Fruit fly (Drosophila melanogaster): ENCODE measurements around the gene drm.

Gene drm

dm6 chr2L:3543062-3543461 is 4.0 kb downstream of the drm start:
- TF ChIP-seq CG8159 (tag; optimal IDR thresholded peaks at IDR 0.05): peak; percentile 6
- no peak for TF ChIP-seq CG12605 (GFP tag; IDR thresholded peaks at IDR 0.05)
- no peak for TF ChIP-seq Ets98B (GFP tag; IDR thresholded peaks at IDR 0.05)

dm6 chr2L:3545033-3545666 is 6.1 kb downstream of the drm start:
- no peak for TF ChIP-seq CG13204 (GFP tag; optimal IDR thresholded peaks at IDR 0.05)
- TF ChIP-seq fd96Ca (GFP tag; IDR thresholded peaks at IDR 0.05): peak; percentile 73; the same call in 2 of the 3 replicates
- peak; percentile 24; the same call in 1 of the 2 replicates for TF ChIP-seq Ets98B (GFP tag; IDR thresholded peaks at IDR 0.05)

dm6 chr2L:3547512-3547911 is 8.5 kb downstream of the drm start:
- no peak for TF ChIP-seq CG10348 (GFP tag; IDR thresholded peaks at IDR 0.05)
- no peak for TF ChIP-seq CG8301 (tag; optimal IDR thresholded peaks at IDR 0.05)
- TF ChIP-seq CG34367 (tag; optimal IDR thresholded peaks at IDR 0.05): no peak
- TF ChIP-seq CG14655 (GFP tag; optimal IDR thresholded peaks at IDR 0.05): no peak
- no peak for TF ChIP-seq CG15710 (tag; optimal IDR thresholded peaks at IDR 0.05)
- TF ChIP-seq CG8159 (tag; optimal IDR thresholded peaks at IDR 0.05): no peak
- TF ChIP-seq Snoo (tag; optimal IDR thresholded peaks at IDR 0.05): no peak
- TF ChIP-seq CG13204 (GFP tag; optimal IDR thresholded peaks at IDR 0.05): no peak
- TF ChIP-seq CG32121 (GFP tag; IDR thresholded peaks at IDR 0.05): no peak
- no peak for TF ChIP-seq CG9948 (tag; optimal IDR thresholded peaks at IDR 0.05)
- no peak for TF ChIP-seq fd96Ca (GFP tag; IDR thresholded peaks at IDR 0.05)

DNA sequence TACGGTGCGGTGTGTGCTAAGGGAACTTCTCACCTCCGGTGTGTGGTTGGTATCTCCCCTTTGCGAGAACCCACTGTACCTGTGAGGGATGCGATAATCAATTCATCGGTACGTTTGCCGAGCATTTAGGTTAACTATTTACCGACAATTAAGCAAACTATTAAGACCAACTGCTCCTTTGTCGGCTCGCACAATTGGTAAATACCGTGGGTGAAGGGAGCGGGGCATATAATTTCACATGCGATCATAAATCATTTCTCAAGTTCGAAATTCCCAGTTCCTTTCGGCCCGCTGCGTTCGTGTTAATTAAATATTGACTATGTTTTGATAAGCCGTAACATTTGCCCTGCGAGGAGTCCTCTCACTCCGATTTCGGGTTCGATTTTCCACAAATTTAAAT is 9.8 kb downstream of the drm start:
- no peak for TF ChIP-seq CG8301 (tag; optimal IDR thresholded peaks at IDR 0.05)
- TF ChIP-seq Pif1A (GFP tag; optimal IDR thresholded peaks at IDR 0.05): no peak
- TF ChIP-seq D1 (tag; optimal IDR thresholded peaks at IDR 0.05): no peak
- TF ChIP-seq CG32121 (GFP tag; IDR thresholded peaks at IDR 0.05): no peak
- no peak for TF ChIP-seq rn (GFP tag; IDR thresholded peaks at IDR 0.05)
- no peak for TF ChIP-seq Pif1B (GFP tag; optimal IDR thresholded peaks at IDR 0.05)
- no peak for TF ChIP-seq CG34367 (tag; optimal IDR thresholded peaks at IDR 0.05)
- no peak for TF ChIP-seq gl (tag; optimal IDR thresholded peaks at IDR 0.05)
- TF ChIP-seq CG9948 (tag; optimal IDR thresholded peaks at IDR 0.05): no peak
- TF ChIP-seq CG17806 (tag; optimal IDR thresholded peaks at IDR 0.05): no peak

DNA sequence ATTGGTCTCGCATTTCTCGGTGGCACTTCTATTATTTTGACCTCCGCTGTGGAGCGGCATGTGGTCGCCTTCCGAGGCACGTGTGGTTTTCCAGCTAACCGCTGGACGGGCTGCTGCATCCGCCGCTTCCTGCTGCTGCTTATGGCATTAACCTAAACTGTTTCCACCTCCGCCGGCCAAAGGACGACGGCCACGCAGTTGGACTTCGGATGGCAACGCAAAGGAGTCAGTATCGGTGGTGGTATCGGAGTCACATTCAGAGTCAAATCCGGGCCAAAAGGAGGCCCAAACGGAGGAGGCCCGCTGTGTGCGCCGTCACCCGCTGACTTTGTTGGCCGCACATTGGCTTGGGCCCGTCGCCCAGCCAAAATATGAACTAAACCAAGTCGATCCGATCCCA is 10.7 kb downstream of the drm start:
- TF ChIP-seq Snoo (tag; optimal IDR thresholded peaks at IDR 0.05) (no peak), rn (GFP tag; IDR thresholded peaks at IDR 0.05) (no peak), CG13204 (GFP tag; optimal IDR thresholded peaks at IDR 0.05) (no peak), CG9948 (tag; optimal IDR thresholded peaks at IDR 0.05) (no peak)

- TF ChIP-seq fd96Ca (GFP tag; IDR thresholded peaks at IDR 0.05) (no peak), CG9948 (tag; optimal IDR thresholded peaks at IDR 0.05) (no peak), CG10348 (GFP tag; IDR thresholded peaks at IDR 0.05) (no peak), CG4496 (GFP tag; IDR thresholded peaks at IDR 0.05) (no peak), EcR (GFP tag; optimal IDR thresholded peaks at IDR 0.05) (no peak), Pif1A (GFP tag; optimal IDR thresholded peaks at IDR 0.05) (no peak), gl (tag; optimal IDR thresholded peaks at IDR 0.05) (no peak), CG12605 (GFP tag; IDR thresholded peaks at IDR 0.05) (no peak)
These were observed 11.5 kb downstream of the drm start for dm6 chr2L:3550583-3550982.

DNA sequence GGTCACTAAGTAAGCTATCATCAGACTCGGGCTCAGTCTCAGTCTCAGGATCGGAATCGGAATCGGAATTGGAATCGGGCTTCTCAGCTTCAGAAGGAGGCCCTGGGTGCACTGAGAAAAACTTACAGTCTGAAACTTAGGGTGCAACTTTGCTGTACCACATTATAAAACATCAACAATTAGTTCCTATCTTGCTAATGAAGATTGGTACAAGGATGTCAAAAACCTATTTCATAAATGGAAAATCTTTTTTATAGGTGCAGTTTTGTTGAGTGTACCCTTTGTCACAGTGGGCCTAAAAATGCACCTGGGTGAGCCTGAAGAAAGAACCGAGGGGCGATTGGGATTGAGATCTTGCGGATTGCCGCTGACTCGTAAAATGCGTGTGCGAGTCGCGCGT is 13.7 kb downstream of the drm start:
- TF ChIP-seq EcR (GFP tag; optimal IDR thresholded peaks at IDR 0.05) (no peak), CG12605 (GFP tag; IDR thresholded peaks at IDR 0.05) (peak; percentile 26; the same call in 1 of the 2 replicates), CG8301 (tag; optimal IDR thresholded peaks at IDR 0.05) (peak; percentile 48), CG4496 (GFP tag; IDR thresholded peaks at IDR 0.05) (peak; percentile 66; the same call in 2 of the 3 replicates), CG17806 (tag; optimal IDR thresholded peaks at IDR 0.05) (peak; percentile 82), CG10348 (GFP tag; IDR thresholded peaks at IDR 0.05) (no peak), CG34367 (tag; optimal IDR thresholded peaks at IDR 0.05) (peak; percentile 67), CG13204 (GFP tag; optimal IDR thresholded peaks at IDR 0.05) (peak; percentile 54), fd96Ca (GFP tag; IDR thresholded peaks at IDR 0.05) (peak; percentile 68; the same call in 2 of the 3 replicates), D1 (tag; optimal IDR thresholded peaks at IDR 0.05) (peak; percentile 31), CG14655 (GFP tag; optimal IDR thresholded peaks at IDR 0.05) (peak; percentile 69), Snoo (tag; optimal IDR thresholded peaks at IDR 0.05) (peak; percentile 50), Pif1A (GFP tag; optimal IDR thresholded peaks at IDR 0.05) (peak; percentile 66), Pif1B (GFP tag; optimal IDR thresholded peaks at IDR 0.05) (peak; percentile 55), Ets98B (GFP tag; IDR thresholded peaks at IDR 0.05) (0 out of 2 replicates have a peak, but pooled peaks have one; percentile 21), CG15710 (tag; optimal IDR thresholded peaks at IDR 0.05) (peak; percentile 85), CG8159 (tag; optimal IDR thresholded peaks at IDR 0.05) (peak; percentile 85), gl (tag; optimal IDR thresholded peaks at IDR 0.05) (peak; percentile 72), CG32121 (GFP tag; IDR thresholded peaks at IDR 0.05) (no peak), rn (GFP tag; IDR thresholded peaks at IDR 0.05) (no peak), CG9948 (tag; optimal IDR thresholded peaks at IDR 0.05) (peak; percentile 81)
